Worm (Caenorhabditis elegans) whole organism, L4/young adult: ENCODE results near the gene Y41C4A.7.

Source experiments
- W03F9.2 ChIP-seq: fragments of 150-350 bp; optimal IDR thresholded peaks from 2 replicates; lab custom pipeline; 2014; ENCODE audit warnings: missing biosample characterization, missing genetic modification characterization
- dao-5 ChIP-seq: sonication (generic microtip); optimal IDR thresholded peaks from 2 replicates; lab custom pipeline; 2016; ENCODE audit warnings: missing genotype, missing genetic modification characterization, moderate library complexity, missing compliant biosample characterization
- him-1 ChIP-seq: sonication (generic microtip); optimal IDR thresholded peaks from 2 replicates; lab custom pipeline; 2016; ENCODE audit warnings: missing genotype, missing genetic modification reagents, missing genetic modification characterization, missing compliant biosample characterization

Y41C4A.7 gene

DNA sequence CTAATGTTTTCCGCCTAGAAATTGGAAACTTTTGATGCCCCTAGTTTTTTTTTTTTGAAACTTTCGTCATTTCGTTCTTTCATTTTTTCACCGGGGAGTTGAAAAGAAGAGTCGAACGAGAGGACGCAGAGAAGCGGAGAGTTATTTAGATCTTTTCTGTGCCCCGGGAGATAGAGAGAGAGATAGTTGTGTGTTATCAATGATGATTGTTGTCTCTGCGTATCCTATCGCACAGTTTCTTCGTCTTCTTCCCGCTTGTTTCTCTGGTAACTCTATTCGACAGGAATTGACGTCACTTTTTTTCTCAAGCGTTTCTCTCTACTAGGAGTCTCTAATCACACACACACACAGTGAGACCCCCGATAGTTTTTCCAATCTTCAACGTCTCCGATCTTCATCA lies 9.4 kb upstream of the Y41C4A.7 start:
- no peak for TF ChIP-seq him-1 (tag; lab: Kevin White, UChicago)
- TF ChIP-seq dao-5 (tag; lab: Kevin White, UChicago) = no peak
- TF ChIP-seq W03F9.2 = peak; percentile 48

ce11 chrIII:11689887-11690286 lies 8.8 kb upstream of the Y41C4A.7 start:
- TF ChIP-seq dao-5 (tag; lab: Kevin White, UChicago) (no peak), him-1 (tag; lab: Kevin White, UChicago) (no peak), W03F9.2 (no peak)

DNA sequence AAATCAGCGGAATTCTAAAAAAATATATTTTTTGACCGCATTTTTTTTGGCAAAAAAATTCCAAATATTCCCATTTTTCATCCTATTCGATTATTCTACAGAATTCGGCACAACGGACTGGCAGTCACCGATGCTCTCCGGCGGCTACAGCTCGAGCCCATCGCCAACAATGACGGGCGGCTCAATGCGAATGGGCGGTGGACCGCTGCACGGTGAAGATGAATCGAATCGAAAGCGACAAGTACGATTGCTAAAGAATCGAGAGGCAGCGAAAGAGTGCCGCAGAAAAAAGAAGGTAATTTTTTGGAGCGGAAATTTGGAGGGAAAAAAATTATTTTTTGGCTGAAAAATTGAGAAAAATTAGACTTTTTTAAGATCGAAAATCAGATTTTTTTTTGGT lies 6.3 kb upstream of the Y41C4A.7 start:
- no peak for TF ChIP-seq W03F9.2
- no peak for TF ChIP-seq dao-5 (tag; lab: Kevin White, UChicago)
- TF ChIP-seq him-1 (tag; lab: Kevin White, UChicago) = no peak

- TF ChIP-seq him-1 (tag; lab: Kevin White, UChicago) (no peak), W03F9.2 (no peak), dao-5 (tag; lab: Kevin White, UChicago) (no peak)
Measured at ce11 chrIII:11694506-11694947, 4.1 kb upstream of the Y41C4A.7 start.

- TF ChIP-seq dao-5 (tag; lab: Kevin White, UChicago) (no peak), him-1 (tag; lab: Kevin White, UChicago) (no peak), W03F9.2 (no peak)
Measured at ce11 chrIII:11694975-11695374, 3.7 kb upstream of the Y41C4A.7 start, which contains the start of gene Y41C4A.22. TSS of gene Y41C4A.22 (plus strand) at chrIII:11695275.

- no peak for TF ChIP-seq him-1 (tag; lab: Kevin White, UChicago)
- TF ChIP-seq dao-5 (tag; lab: Kevin White, UChicago) = no peak
- TF ChIP-seq W03F9.2 = no peak
Measured at ce11 chrIII:11696273-11696672, 2.4 kb upstream of the Y41C4A.7 start, which contains the start of gene Y41C4A.6. TSS of gene Y41C4A.6 (plus strand) at chrIII:11696573.

DNA sequence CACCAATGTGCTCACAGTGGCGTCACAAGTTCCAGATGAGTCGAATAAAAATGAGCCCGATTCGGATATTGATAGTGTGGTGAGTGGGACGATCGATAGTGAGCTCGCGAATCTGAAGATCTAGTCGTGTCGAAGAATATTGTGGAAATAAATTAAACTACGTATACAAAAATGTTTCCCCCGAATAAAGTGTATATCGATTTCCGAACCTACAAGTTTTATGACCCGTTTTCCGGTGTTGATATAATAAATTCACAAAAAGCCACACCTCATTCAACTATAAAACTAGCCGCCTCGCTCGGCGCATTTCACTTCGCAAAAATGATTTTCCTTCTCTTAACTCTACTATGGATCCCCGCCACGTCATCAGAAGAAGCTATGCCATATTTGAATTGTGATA lies 1.3 kb downstream of the Y41C4A.7 start, which contains the start of gene pqn-84:
TSS of gene pqn-84 (plus strand) at position 301 of the 400 bp plus-strand sequence.
- TF ChIP-seq him-1 (tag; lab: Kevin White, UChicago) = no peak
- TF ChIP-seq dao-5 (tag; lab: Kevin White, UChicago) = no peak
- no peak for TF ChIP-seq W03F9.2

DNA sequence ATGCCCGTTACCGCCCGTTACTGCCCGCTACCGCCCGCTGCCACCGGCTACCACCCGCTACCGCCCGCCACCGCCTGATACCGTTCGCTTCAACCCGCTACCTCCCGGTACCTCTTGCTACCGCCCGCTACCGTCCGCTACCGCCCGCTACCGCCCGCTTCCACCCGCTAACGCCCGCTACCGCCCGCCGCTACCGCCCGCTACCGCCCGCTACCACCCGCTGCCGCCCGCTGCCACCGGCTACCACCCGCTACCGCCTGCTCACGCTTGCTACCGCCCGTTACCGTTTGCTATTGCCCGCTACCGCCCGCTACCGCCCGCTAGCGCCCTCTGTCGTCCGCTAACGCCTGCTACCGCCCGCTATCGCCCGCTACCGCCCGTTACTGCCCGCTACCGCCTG lies 3.2 kb downstream of the Y41C4A.7 start:
- TF ChIP-seq dao-5 (tag; lab: Kevin White, UChicago) = no peak
- no peak for TF ChIP-seq W03F9.2
- TF ChIP-seq him-1 (tag; lab: Kevin White, UChicago) = no peak

DNA sequence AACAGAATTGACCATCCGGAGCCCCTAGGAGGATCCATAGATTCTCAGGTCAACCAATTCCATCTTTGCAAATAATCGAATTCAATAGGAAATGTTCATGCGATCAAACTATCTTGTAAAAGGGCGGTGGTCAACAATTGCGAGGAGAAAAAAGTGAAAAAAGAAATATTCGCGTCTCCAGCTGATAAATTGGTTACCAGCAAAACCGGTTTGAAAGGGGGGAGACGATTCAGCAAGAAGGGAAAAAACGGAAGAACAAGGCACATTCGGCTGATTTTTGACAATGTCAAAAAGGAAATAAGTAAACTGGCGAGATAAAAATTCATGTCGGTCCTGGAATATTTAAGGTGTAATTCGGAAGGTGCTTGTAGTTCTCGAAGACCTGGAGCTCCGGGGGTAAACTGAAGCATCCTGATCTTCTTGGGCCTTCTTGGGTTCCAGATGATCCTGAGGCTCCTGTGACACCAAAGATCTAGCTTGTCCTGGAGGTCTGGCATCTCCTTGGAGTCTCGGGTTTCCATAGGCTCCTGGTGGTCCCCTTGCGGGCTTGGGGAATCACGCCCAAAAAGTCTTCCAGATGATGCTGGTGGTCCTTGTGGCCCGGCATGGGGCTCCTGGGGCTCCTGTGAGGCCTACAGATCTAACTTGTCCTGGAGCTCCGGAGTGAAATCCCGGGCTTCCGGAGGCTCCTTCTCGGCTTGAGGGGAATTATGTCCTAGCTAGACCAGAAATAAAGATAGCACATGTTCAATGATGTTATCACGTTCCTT lies 4.5 kb downstream of the Y41C4A.7 start:
- no peak for TF ChIP-seq him-1 (tag; lab: Kevin White, UChicago)
- TF ChIP-seq W03F9.2 = no peak
- no peak for TF ChIP-seq dao-5 (tag; lab: Kevin White, UChicago)

ce11 chrIII:11703776-11704093 lies 5.1 kb downstream of the Y41C4A.7 start, which contains the start of gene col-95:
TSS of gene col-95 (plus strand) at chrIII:11703994.
- TF ChIP-seq him-1 (tag; lab: Kevin White, UChicago) = no peak

DNA sequence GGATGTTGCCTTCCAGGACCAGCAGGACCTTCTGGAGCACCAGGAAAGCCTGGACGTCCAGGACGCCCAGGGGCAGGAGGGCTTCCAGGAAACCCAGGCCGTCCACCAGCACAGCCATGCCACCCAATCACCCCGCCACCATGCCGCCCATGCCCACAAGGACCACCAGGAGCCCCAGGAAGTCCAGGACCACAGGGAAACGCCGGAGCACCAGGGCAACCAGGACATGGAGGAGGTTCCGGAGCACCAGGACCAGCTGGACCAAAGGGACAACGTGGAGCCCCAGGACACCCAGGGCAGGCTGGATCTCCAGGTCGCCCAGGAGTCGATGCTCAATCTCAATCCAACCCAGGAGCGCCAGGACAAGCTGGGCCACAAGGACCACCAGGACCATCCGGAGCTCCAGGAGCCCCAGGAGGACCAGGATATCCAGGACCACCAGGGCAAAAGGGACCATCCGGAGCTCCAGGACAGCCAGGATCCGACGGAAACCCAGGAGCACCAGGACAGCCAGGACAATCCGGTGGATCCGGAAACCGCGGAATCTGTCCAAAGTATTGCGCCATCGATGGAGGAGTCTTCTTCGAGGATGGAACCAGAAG lies 5.8 kb downstream of the Y41C4A.7 start:
- TF ChIP-seq W03F9.2 = no peak
- no peak for TF ChIP-seq him-1 (tag; lab: Kevin White, UChicago)
- TF ChIP-seq dao-5 (tag; lab: Kevin White, UChicago) = no peak

DNA sequence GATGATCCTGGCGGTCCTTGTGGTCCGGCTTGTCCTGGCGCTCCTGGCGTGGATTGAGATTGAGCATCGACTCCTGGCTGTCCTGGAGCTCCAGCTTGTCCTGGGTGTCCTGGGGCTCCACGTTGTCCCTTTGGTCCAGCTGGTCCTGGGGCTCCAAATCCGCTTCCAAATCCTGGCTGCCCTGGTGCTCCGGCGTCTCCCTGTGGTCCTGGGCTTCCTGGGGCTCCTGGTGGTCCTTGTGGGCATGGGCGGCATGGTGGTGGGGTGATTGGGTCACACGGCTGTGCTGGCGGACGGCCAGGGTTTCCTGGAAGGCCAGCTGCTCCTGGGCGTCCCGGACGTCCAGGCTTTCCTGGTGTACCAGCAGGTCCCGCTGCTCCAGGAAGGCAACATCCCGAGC lies 7.3 kb downstream of the Y41C4A.7 start:
- TF ChIP-seq dao-5 (tag; lab: Kevin White, UChicago) (no peak), W03F9.2 (no peak)

DNA sequence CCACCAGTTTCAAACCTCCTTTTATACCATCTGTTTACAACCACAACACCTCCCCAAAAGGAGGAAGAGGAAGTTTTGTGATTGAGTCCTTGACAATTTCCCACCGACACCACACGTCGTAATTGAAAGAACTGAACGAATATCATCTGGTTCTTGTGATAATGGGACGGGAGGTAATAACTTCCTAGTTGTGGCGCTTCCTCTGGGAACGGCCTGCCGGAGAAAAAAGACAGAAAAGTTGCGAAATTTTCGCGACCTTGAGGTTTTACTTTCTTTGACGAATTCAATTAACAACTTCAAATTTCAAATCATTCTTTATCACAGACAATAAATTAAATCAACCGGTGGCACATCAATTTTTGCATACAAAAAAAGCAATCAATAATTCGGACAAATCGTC lies 8.0 kb downstream of the Y41C4A.7 start, which contains the start of gene col-96:
TSS of gene col-96 (minus strand) at position 101 of the 400 bp plus-strand sequence.
- TF ChIP-seq W03F9.2 (no peak), dao-5 (tag; lab: Kevin White, UChicago) (no peak), him-1 (tag; lab: Kevin White, UChicago) (no peak)

- TF ChIP-seq W03F9.2 (no peak), dao-5 (tag; lab: Kevin White, UChicago) (no peak), him-1 (tag; lab: Kevin White, UChicago) (no peak)
Measured at ce11 chrIII:11708722-11709121, 10.1 kb downstream of the Y41C4A.7 start, which contains the start of gene Y41C4A.8. TSS of gene Y41C4A.8 (minus strand) at chrIII:11708822.
